Worm (Caenorhabditis elegans): ENCODE results near the gene grl-10.
A peak's percentile ranks its signal among the peaks of the same experiment; 100 is the strongest.

- TF ChIP-seq elt-3 (tag; optimal IDR thresholded peaks at IDR 0.05) (no peak), blmp-1 (tag; optimal IDR thresholded peaks at IDR 0.05) (no peak), nhr-76 (tag; optimal IDR thresholded peaks at IDR 0.05) (no peak), unc-62 (GFP tag; optimal IDR thresholded peaks at IDR 0.05) (peak; percentile 44), ces-1 (GFP tag; optimal IDR thresholded peaks at IDR 0.05) (peak; percentile 65), unc-39 (tag; optimal IDR thresholded peaks at IDR 0.05) (no peak), lin-13 (tag; optimal IDR thresholded peaks at IDR 0.05) (peak; percentile 30), ceh-39 (tag; optimal IDR thresholded peaks at IDR 0.05) (peak; percentile 57), nhr-237 (tag; optimal IDR thresholded peaks at IDR 0.05) (peak; percentile 74), snpc-4 (tag; optimal IDR thresholded peaks at IDR 0.05) (no peak)
Observed at ce11 chrV:7734909-7735308, 39.4 kb upstream of the grl-10 start, which contains the start of gene clic-1.
